Fruit fly (Drosophila melanogaster) whole organism, pupa: Measurements from ENCODE around the gene wfs1.

Source experiments
- CG10348 ChIP-seq: fragments of 200-800 bp; sonication (Bioruptor generic); IDR thresholded peaks from 2 replicates; pipeline ENCODE4 v1.3.6; 2022; ENCODE audit warnings: missing biosample characterization, missing genetic modification characterization
- CG12605 ChIP-seq: fragments of 200-800 bp; sonication (Bioruptor generic); IDR thresholded peaks from 2 replicates; pipeline ENCODE4 v1.3.6; 2022; ENCODE audit warnings: missing biosample characterization, missing genetic modification characterization
- CG13204 ChIP-seq: fragments of 200-800 bp; sonication (Bioruptor generic); optimal IDR thresholded peaks from 2 replicates; lab custom pipeline; 2018; ENCODE audit warnings: missing biosample characterization, mild to moderate bottlenecking, missing genetic modification characterization, moderate library complexity
- CG14655 ChIP-seq: fragments of 200-800 bp; sonication (Bioruptor generic); optimal IDR thresholded peaks from 3 replicates; lab custom pipeline; 2017; ENCODE audit warnings: mild to moderate bottlenecking, missing biosample characterization, missing genetic modification reagents, missing genetic modification characterization
- CG15710 ChIP-seq: fragments of 200-800 bp; sonication (Bioruptor generic); optimal IDR thresholded peaks from 2 replicates; lab custom pipeline; 2018; ENCODE audit warnings: missing biosample characterization, mild to moderate bottlenecking, missing genetic modification characterization, moderate library complexity
- CG17806 ChIP-seq: fragments of 200-800 bp; sonication (Bioruptor generic); optimal IDR thresholded peaks from 2 replicates; lab custom pipeline; 2018; ENCODE audit warnings: missing biosample characterization, mild to moderate bottlenecking, missing genetic modification characterization, moderate library complexity
- CG32121 ChIP-seq: fragments of 200-800 bp; sonication (Bioruptor generic); IDR thresholded peaks from 2 replicates; pipeline ENCODE4 v1.3.6; 2022; ENCODE audit warnings: missing biosample characterization, missing genetic modification characterization
- CG34367 ChIP-seq: fragments of 200-800 bp; sonication (Bioruptor generic); optimal IDR thresholded peaks from 2 replicates; lab custom pipeline; 2018; ENCODE audit warnings: missing biosample characterization, mild to moderate bottlenecking, missing genetic modification characterization
- CG4496 ChIP-seq: fragments of 200-800 bp; sonication (Bioruptor generic); IDR thresholded peaks from 3 replicates; pipeline ENCODE4 v1.3.6; 2022; ENCODE audit warnings: missing biosample characterization, missing genetic modification characterization
- CG8159 ChIP-seq: fragments of 200-800 bp; sonication (Bioruptor generic); optimal IDR thresholded peaks from 3 replicates; lab custom pipeline; 2018; ENCODE audit warnings: missing biosample characterization, mild to moderate bottlenecking, missing genetic modification characterization, moderate library complexity
- CG8301 ChIP-seq: fragments of 200-800 bp; sonication (Bioruptor generic); optimal IDR thresholded peaks from 2 replicates; lab custom pipeline; 2018; ENCODE audit warnings: missing biosample characterization, mild to moderate bottlenecking, missing genetic modification characterization
- CG9948 ChIP-seq: fragments of 200-800 bp; sonication (Bioruptor generic); optimal IDR thresholded peaks from 2 replicates; lab custom pipeline; 2018; ENCODE audit warnings: missing biosample characterization, mild to moderate bottlenecking, missing genetic modification characterization, moderate library complexity
- D1 ChIP-seq: fragments of 200-800 bp; sonication (Bioruptor generic); optimal IDR thresholded peaks from 2 replicates; lab custom pipeline; 2018; ENCODE audit warnings: missing biosample characterization, mild to moderate bottlenecking, missing genetic modification characterization, moderate library complexity
- EcR ChIP-seq: fragments of 200-800 bp; sonication (Bioruptor generic); optimal IDR thresholded peaks from 3 replicates; lab custom pipeline; 2019; ENCODE audit warnings: missing biosample characterization, missing genetic modification characterization, mild to moderate bottlenecking, moderate library complexity, missing genetic modification reagents
- Ets98B ChIP-seq: fragments of 200-800 bp; sonication (Bioruptor generic); IDR thresholded peaks from 2 replicates; pipeline ENCODE4 v1.3.6; 2022; ENCODE audit warnings: missing biosample characterization, missing genetic modification characterization
- Pif1A ChIP-seq: fragments of 200-800 bp; sonication (Bioruptor generic); optimal IDR thresholded peaks from 3 replicates; lab custom pipeline; 2016; ENCODE audit warnings: missing biosample characterization, missing genetic modification characterization
- Pif1B ChIP-seq: fragments of 200-800 bp; sonication (Bioruptor generic); optimal IDR thresholded peaks from 3 replicates; lab custom pipeline; 2016; ENCODE audit warnings: missing biosample characterization, missing genetic modification characterization
- Snoo ChIP-seq: fragments of 200-800 bp; sonication (Bioruptor generic); optimal IDR thresholded peaks from 3 replicates; lab custom pipeline; 2017; ENCODE audit warnings: missing biosample characterization, mild to moderate bottlenecking, missing genetic modification characterization, inconsistent platforms
- fd96Ca ChIP-seq: fragments of 200-800 bp; sonication (Bioruptor generic); IDR thresholded peaks from 3 replicates; pipeline ENCODE4 v1.3.6; 2022; ENCODE audit warnings: missing biosample characterization, missing genetic modification characterization
- gl ChIP-seq: fragments of 200-800 bp; sonication (Bioruptor generic); optimal IDR thresholded peaks from 2 replicates; lab custom pipeline; 2018; ENCODE audit warnings: missing biosample characterization, mild to moderate bottlenecking, missing genetic modification characterization
- rn ChIP-seq: fragments of 200-800 bp; sonication (Bioruptor generic); IDR thresholded peaks from 2 replicates; pipeline ENCODE4 v1.3.6; 2022; ENCODE audit warnings: missing biosample characterization, missing genetic modification characterization

Gene wfs1

DNA sequence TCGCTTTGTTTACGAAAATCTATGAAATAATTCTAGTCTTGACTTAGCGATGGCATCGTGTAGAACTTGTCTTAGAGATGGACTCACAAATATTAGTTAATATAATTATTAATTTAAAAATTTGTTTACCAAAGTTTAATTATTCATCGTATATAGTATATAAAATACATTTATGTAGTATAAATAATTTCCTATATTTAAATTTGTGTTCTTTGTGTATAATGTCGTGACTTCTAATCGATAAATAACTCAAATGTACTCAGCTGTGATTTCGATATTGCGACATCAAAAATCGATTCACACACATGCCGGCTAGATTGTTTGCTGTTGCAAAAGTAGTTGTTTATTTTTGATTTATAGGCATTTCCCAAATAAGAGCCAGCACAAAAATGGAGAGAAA lies at the start of gene wfs1, which contains the start of gene Nup133:
Gene wfs1, minus strand, starts transcription at position 70 of the 400 bp plus-strand sequence.
Gene Nup133, plus strand, starts transcription at position 297 of the 400 bp plus-strand sequence.
- no peak for TF ChIP-seq CG4496 (GFP tag; lab: Robert Waterston, UW)
- TF ChIP-seq fd96Ca (GFP tag; lab: Robert Waterston, UW) = no peak
- 0 out of 2 replicates have a peak, but pooled peaks have one; percentile 10 for TF ChIP-seq Ets98B (GFP tag; lab: Robert Waterston, UW)
- no peak for TF ChIP-seq Snoo (tag; lab: Kevin White, UChicago)
- peak; percentile 54 for TF ChIP-seq CG32121 (GFP tag; lab: Robert Waterston, UW)
- TF ChIP-seq D1 (tag; lab: Kevin White, UChicago) = no peak
- TF ChIP-seq CG8159 = peak; percentile 74
- peak; percentile 75 for TF ChIP-seq CG15710 (tag; lab: Kevin White, UChicago)
- TF ChIP-seq CG34367 (tag; lab: Kevin White, UChicago) = peak; percentile 41

DNA sequence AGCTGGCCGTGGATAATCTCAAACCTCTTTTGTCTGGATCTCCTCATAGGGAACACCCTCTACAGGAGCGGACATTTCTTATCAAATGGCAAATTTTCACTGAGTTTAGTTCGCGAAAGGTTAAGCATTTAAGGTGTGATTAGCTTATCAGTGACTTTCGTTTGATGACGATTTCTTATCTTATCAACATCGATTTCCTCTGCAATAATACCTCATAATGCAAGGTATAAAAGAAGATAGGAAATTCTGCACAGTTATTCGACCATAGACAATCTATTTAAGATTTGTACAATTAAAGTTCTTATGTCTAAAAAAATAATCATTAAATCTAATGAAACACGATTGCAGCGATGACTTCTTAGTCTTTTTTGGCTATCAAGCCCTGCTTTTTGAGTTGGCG lies 43.6 kb upstream of the wfs1 start, which contains the start of gene Takl2:
Gene Takl2, minus strand, starts transcription at position 101 of the 400 bp plus-strand sequence.
- TF ChIP-seq CG9948 (no peak), CG10348 (GFP tag; lab: Robert Waterston, UW) (no peak), CG12605 (GFP tag; lab: Robert Waterston, UW) (no peak), EcR (GFP tag; lab: Kevin White, UChicago) (no peak), CG4496 (GFP tag; lab: Robert Waterston, UW) (no peak), Snoo (tag; lab: Kevin White, UChicago) (no peak), CG15710 (tag; lab: Kevin White, UChicago) (no peak), CG17806 (tag; lab: Kevin White, UChicago) (no peak), Pif1A (GFP tag; lab: Kevin White, UChicago) (no peak), CG14655 (GFP tag; lab: Kevin White, UChicago) (no peak), gl (tag; lab: Kevin White, UChicago) (no peak), fd96Ca (GFP tag; lab: Robert Waterston, UW) (no peak), CG32121 (GFP tag; lab: Robert Waterston, UW) (no peak), Pif1B (GFP tag; lab: Kevin White, UChicago) (no peak), rn (GFP tag; lab: Robert Waterston, UW) (no peak), CG13204 (no peak)

- TF ChIP-seq CG17806 (tag; lab: Kevin White, UChicago) (no peak), CG15710 (tag; lab: Kevin White, UChicago) (no peak), Pif1A (GFP tag; lab: Kevin White, UChicago) (no peak), CG14655 (GFP tag; lab: Kevin White, UChicago) (no peak), CG9948 (no peak), Snoo (tag; lab: Kevin White, UChicago) (no peak), EcR (GFP tag; lab: Kevin White, UChicago) (no peak), fd96Ca (GFP tag; lab: Robert Waterston, UW) (no peak), CG10348 (GFP tag; lab: Robert Waterston, UW) (no peak)
Observed at dm6 chr3R:22732995-22733394, 42.8 kb upstream of the wfs1 start.

dm6 chr3R:22727857-22728256 lies 37.7 kb upstream of the wfs1 start:
- TF ChIP-seq CG12605 (GFP tag; lab: Robert Waterston, UW) = peak; percentile 55; the same call in 1 of the 2 replicates
- peak; percentile 31 for TF ChIP-seq CG34367 (tag; lab: Kevin White, UChicago)
- peak; percentile 80 for TF ChIP-seq CG4496 (GFP tag; lab: Robert Waterston, UW)
- 0 out of 2 replicates have a peak, but pooled peaks have one; percentile 6 for TF ChIP-seq rn (GFP tag; lab: Robert Waterston, UW)
- TF ChIP-seq CG32121 (GFP tag; lab: Robert Waterston, UW) = peak; percentile 51; the same call in 1 of the 2 replicates
- no peak for TF ChIP-seq CG14655 (GFP tag; lab: Kevin White, UChicago)
- TF ChIP-seq CG10348 (GFP tag; lab: Robert Waterston, UW) = no peak
- TF ChIP-seq Pif1B (GFP tag; lab: Kevin White, UChicago) = no peak
- no peak for TF ChIP-seq Snoo (tag; lab: Kevin White, UChicago)
- TF ChIP-seq CG9948 = peak; percentile 53
- peak; percentile 27 for TF ChIP-seq CG17806 (tag; lab: Kevin White, UChicago)
- TF ChIP-seq CG15710 (tag; lab: Kevin White, UChicago) = no peak
- peak; percentile 64 for TF ChIP-seq CG8301 (tag; lab: Kevin White, UChicago)
- TF ChIP-seq Ets98B (GFP tag; lab: Robert Waterston, UW) = peak; percentile 70
- no peak for TF ChIP-seq Pif1A (GFP tag; lab: Kevin White, UChicago)
- TF ChIP-seq EcR (GFP tag; lab: Kevin White, UChicago) = no peak
- TF ChIP-seq CG13204 = no peak
- TF ChIP-seq fd96Ca (GFP tag; lab: Robert Waterston, UW) = no peak
- TF ChIP-seq, all 21 proteins: peak for 9

dm6 chr3R:22727456-22727833 lies 37.3 kb upstream of the wfs1 start:
- TF ChIP-seq CG9948 (no peak), CG15710 (tag; lab: Kevin White, UChicago) (no peak), Pif1A (GFP tag; lab: Kevin White, UChicago) (no peak)

dm6 chr3R:22726771-22727455 lies 36.7 kb upstream of the wfs1 start, which contains the start of gene CG45049:
CG45049 (plus strand) TSS chr3R:22726967.
- TF ChIP-seq CG34367 (tag; lab: Kevin White, UChicago) = no peak
- TF ChIP-seq Ets98B (GFP tag; lab: Robert Waterston, UW) = no peak
- TF ChIP-seq CG12605 (GFP tag; lab: Robert Waterston, UW) = no peak
- no peak for TF ChIP-seq CG8159
- no peak for TF ChIP-seq rn (GFP tag; lab: Robert Waterston, UW)
- no peak for TF ChIP-seq CG15710 (tag; lab: Kevin White, UChicago)
- no peak for TF ChIP-seq Pif1B (GFP tag; lab: Kevin White, UChicago)
- no peak for TF ChIP-seq Pif1A (GFP tag; lab: Kevin White, UChicago)
- no peak for TF ChIP-seq Snoo (tag; lab: Kevin White, UChicago)
- TF ChIP-seq CG17806 (tag; lab: Kevin White, UChicago) = no peak
- no peak for TF ChIP-seq CG13204
- TF ChIP-seq CG32121 (GFP tag; lab: Robert Waterston, UW) = no peak
- no peak for TF ChIP-seq CG4496 (GFP tag; lab: Robert Waterston, UW)
- no peak for TF ChIP-seq EcR (GFP tag; lab: Kevin White, UChicago)
- TF ChIP-seq CG14655 (GFP tag; lab: Kevin White, UChicago) = no peak
- TF ChIP-seq CG10348 (GFP tag; lab: Robert Waterston, UW) = no peak
- TF ChIP-seq fd96Ca (GFP tag; lab: Robert Waterston, UW) = no peak
- no peak for TF ChIP-seq CG8301 (tag; lab: Kevin White, UChicago)
- TF ChIP-seq gl (tag; lab: Kevin White, UChicago) = no peak
- no peak for TF ChIP-seq CG9948
- TF ChIP-seq, all 21 proteins: peak for 0
